Fruit fly (Drosophila melanogaster) whole organism, embryonic: Measurements from ENCODE around the gene Dora.
A peak's percentile ranks its signal among the peaks of the same experiment; 100 is the strongest.

Experiments used
- B-H2 ChIP-seq: fragments of 200-800 bp; sonication (Bioruptor generic); optimal IDR thresholded peaks from 2 replicates; lab custom pipeline; 2018; ENCODE audit warnings: missing biosample characterization, mild to moderate bottlenecking, missing genetic modification characterization
- Bgb ChIP-seq: fragments of 200-800 bp; sonication (Bioruptor generic); IDR thresholded peaks from 2 replicates; pipeline ENCODE4 v1.3.6; 2022; ENCODE audit warnings: missing biosample characterization, missing genetic modification characterization; ENCODE audit not compliant: partially characterized antibody
- CG11398 ChIP-seq: fragments of 200-800 bp; sonication (Bioruptor generic); optimal IDR thresholded peaks from 2 replicates; lab custom pipeline; 2016; ENCODE audit warnings: missing biosample characterization, missing genetic modification characterization
- CG11560 ChIP-seq: fragments of 200-800 bp; sonication (Bioruptor generic); IDR thresholded peaks from 3 replicates; pipeline ENCODE4 v1.3.6; 2022; ENCODE audit warnings: missing biosample characterization, missing genetic modification characterization
- CG13287 ChIP-seq: fragments of 200-800 bp; sonication (Bioruptor generic); IDR thresholded peaks from 2 replicates; pipeline ENCODE4 v1.3.6; 2022; ENCODE audit warnings: missing biosample characterization, missing genetic modification characterization; ENCODE audit not compliant: partially characterized antibody
- CG1602 ChIP-seq: fragments of 200-800 bp; sonication (Bioruptor generic); optimal IDR thresholded peaks from 3 replicates; lab custom pipeline; 2016; ENCODE audit warnings: missing biosample characterization, missing genetic modification characterization
- CG16863 ChIP-seq: fragments of 200-800 bp; sonication (Bioruptor generic); optimal IDR thresholded peaks from 3 replicates; lab custom pipeline; 2016; ENCODE audit warnings: missing biosample characterization, missing genetic modification characterization
- CG2116 ChIP-seq: fragments of 200-800 bp; sonication (Bioruptor generic); optimal IDR thresholded peaks from 3 replicates; lab custom pipeline; 2018; ENCODE audit warnings: missing biosample characterization, mild to moderate bottlenecking, missing genetic modification characterization
- CG2120 ChIP-seq: fragments of 200-800 bp; sonication (Bioruptor generic); optimal IDR thresholded peaks from 3 replicates; lab custom pipeline; 2016; ENCODE audit warnings: missing biosample characterization, missing genetic modification characterization
- CG2712 ChIP-seq: fragments of 200-800 bp; optimal IDR thresholded peaks from 3 replicates; lab custom pipeline; 2019; ENCODE audit warnings: missing biosample characterization, mild to moderate bottlenecking, missing genetic modification characterization, moderate library complexity
- CG30403 ChIP-seq: fragments of 200-800 bp; sonication (Bioruptor generic); optimal IDR thresholded peaks from 3 replicates; lab custom pipeline; 2016; ENCODE audit warnings: missing biosample characterization, missing genetic modification characterization
- CG6254 ChIP-seq: fragments of 200-800 bp; sonication (Bioruptor generic); optimal IDR thresholded peaks from 3 replicates; lab custom pipeline; 2017; ENCODE audit warnings: mild to moderate bottlenecking, missing biosample characterization, missing genetic modification reagents, missing genetic modification characterization
- CG6765 ChIP-seq: fragments of 200-800 bp; sonication (Bioruptor generic); optimal IDR thresholded peaks from 3 replicates; lab custom pipeline; 2017; ENCODE audit warnings: missing biosample characterization, mild to moderate bottlenecking, missing genetic modification characterization
- CG7357 ChIP-seq: fragments of 200-800 bp; sonication (Bioruptor generic); IDR thresholded peaks from 3 replicates; pipeline ENCODE4 v1.3.6; 2022; ENCODE audit warnings: missing biosample characterization, missing genetic modification characterization
- CG9932 ChIP-seq: fragments of 200-800 bp; sonication (Bioruptor generic); IDR thresholded peaks from 2 replicates; pipeline ENCODE4 v1.3.6; 2022; ENCODE audit warnings: missing biosample characterization, missing genetic modification characterization
- CoRest ChIP-seq: fragments of 200-800 bp; sonication (Bioruptor generic); optimal IDR thresholded peaks from 3 replicates; lab custom pipeline; 2018; ENCODE audit warnings: missing biosample characterization, mild to moderate bottlenecking, missing genetic modification characterization, moderate library complexity
- Deaf1 ChIP-seq: fragments of 200-800 bp; optimal IDR thresholded peaks from 3 replicates; lab custom pipeline; 2019; ENCODE audit warnings: missing biosample characterization, mild to moderate bottlenecking, missing genetic modification characterization, moderate library complexity
- Dp ChIP-seq: fragments of 200-800 bp; sonication (Bioruptor generic); optimal IDR thresholded peaks from 2 replicates; lab custom pipeline; 2018; ENCODE audit warnings: missing biosample characterization, mild to moderate bottlenecking, missing genetic modification characterization, moderate library complexity
- Ets97D ChIP-seq: fragments of 200-800 bp; sonication (Bioruptor generic); optimal IDR thresholded peaks from 3 replicates; lab custom pipeline; 2016; ENCODE audit warnings: missing biosample characterization, missing genetic modification characterization
- Hr51 ChIP-seq, 2 experiments: fragments of 200-800 bp; sonication (Bioruptor generic); optimal IDR thresholded peaks; 2 replicates in 1 of 2; 3 replicates in 1 of 2; lab custom pipeline; 2016 to 2018; ENCODE audit warnings: missing biosample characterization in 2 of 2, missing genetic modification characterization in 2 of 2, mild to moderate bottlenecking in 1 of 2, moderate library complexity in 1 of 2
- Kr ChIP-seq: fragments of 200-800 bp; sonication (Bioruptor generic); optimal IDR thresholded peaks from 2 replicates; lab custom pipeline; 2017; ENCODE audit warnings: missing biosample characterization, mild to moderate bottlenecking, missing genetic modification characterization
- MBD-R2 ChIP-seq: fragments of 200-800 bp; sonication (Bioruptor generic); IDR thresholded peaks from 2 replicates; pipeline ENCODE4 v1.3.6; 2022; ENCODE audit warnings: missing biosample characterization, missing genetic modification characterization
- MESR4 ChIP-seq: fragments of 200-800 bp; sonication (Bioruptor generic); optimal IDR thresholded peaks from 2 replicates; lab custom pipeline; 2018; ENCODE audit warnings: missing biosample characterization, mild to moderate bottlenecking, missing genetic modification characterization, moderate library complexity
- Med ChIP-seq: fragments of 200-800 bp; sonication (Bioruptor generic); peaks from one replicate; lab custom pipeline; 2016; ENCODE audit warnings: missing biosample characterization, missing genetic modification characterization, mild to moderate bottlenecking, inconsistent platforms, moderate library complexity
- Rfx ChIP-seq: fragments of 200-800 bp; sonication (Bioruptor generic); IDR thresholded peaks from 2 replicates; pipeline ENCODE4 v1.3.6; 2022; ENCODE audit warnings: missing biosample characterization, missing genetic modification characterization
- Scr ChIP-seq: fragments of 200-800 bp; sonication (Bioruptor generic); IDR thresholded peaks from 2 replicates; pipeline ENCODE4 v1.3.6; 2022; ENCODE audit warnings: missing biosample characterization, missing genetic modification characterization; ENCODE audit not compliant: partially characterized antibody
- Sry-β ChIP-seq: fragments of 200-800 bp; sonication (Bioruptor generic); optimal IDR thresholded peaks from 2 replicates; lab custom pipeline; 2018; ENCODE audit warnings: missing biosample characterization, mild to moderate bottlenecking, missing genetic modification characterization, moderate library complexity
- Ssrp ChIP-seq: fragments of 200-800 bp; sonication (Bioruptor generic); optimal IDR thresholded peaks from 2 replicates; lab custom pipeline; 2018; ENCODE audit warnings: missing biosample characterization, mild to moderate bottlenecking, missing genetic modification characterization, moderate library complexity
- amos ChIP-seq: fragments of 200-800 bp; sonication (Bioruptor generic); IDR thresholded peaks from 2 replicates; pipeline ENCODE4 v1.3.6; 2022; ENCODE audit warnings: missing biosample characterization, missing genetic modification characterization; ENCODE audit not compliant: partially characterized antibody
- ase ChIP-seq: fragments of 200-800 bp; sonication (Bioruptor generic); IDR thresholded peaks from 3 replicates; pipeline ENCODE4 v1.3.6; 2022; ENCODE audit warnings: missing biosample characterization, missing genetic modification characterization
- az2 ChIP-seq: fragments of 200-800 bp; sonication (Bioruptor generic); optimal IDR thresholded peaks from 3 replicates; lab custom pipeline; 2016; ENCODE audit warnings: missing biosample characterization, missing genetic modification characterization
- bsh ChIP-seq, 2 experiments: fragments of 200-800 bp; sonication (Bioruptor generic); optimal IDR thresholded peaks; 2 replicates each; lab custom pipeline; 2017 to 2018; ENCODE audit warnings: mild to moderate bottlenecking in 2 of 2, missing biosample characterization in 2 of 2, missing genetic modification characterization in 2 of 2, moderate library complexity in 1 of 2
- dmrt11E ChIP-seq: fragments of 200-800 bp; sonication (Bioruptor generic); optimal IDR thresholded peaks from 3 replicates; lab custom pipeline; 2018; ENCODE audit warnings: missing biosample characterization, mild to moderate bottlenecking, missing genetic modification characterization, moderate library complexity
- dmrt99B ChIP-seq: fragments of 200-800 bp; sonication (Bioruptor generic); optimal IDR thresholded peaks from 2 replicates; lab custom pipeline; 2018; ENCODE audit warnings: missing biosample characterization, mild to moderate bottlenecking, missing genetic modification characterization, moderate library complexity
- dpn ChIP-seq, 2 experiments: fragments of 200-800 bp; sonication (Bioruptor generic); optimal IDR thresholded peaks; 3 replicates each; lab custom pipeline; 2016; ENCODE audit warnings: missing biosample characterization in 2 of 2, missing genetic modification characterization in 2 of 2
- ewg ChIP-seq: fragments of 200-800 bp; sonication (Bioruptor generic); optimal IDR thresholded peaks from 3 replicates; lab custom pipeline; 2017; ENCODE audit warnings: mild to moderate bottlenecking, missing biosample characterization, missing genetic modification reagents, missing genetic modification characterization
- knrl ChIP-seq: fragments of 200-800 bp; sonication (Bioruptor generic); IDR thresholded peaks from 3 replicates; pipeline ENCODE4 v1.3.6; 2022; ENCODE audit warnings: missing biosample characterization, missing genetic modification characterization; ENCODE audit not compliant: partially characterized antibody
- mld ChIP-seq: fragments of 200-800 bp; sonication (Bioruptor generic); IDR thresholded peaks from 3 replicates; pipeline ENCODE4 v1.3.6; 2022; ENCODE audit warnings: missing biosample characterization, missing genetic modification characterization; ENCODE audit not compliant: partially characterized antibody
- onecut ChIP-seq: fragments of 200-800 bp; sonication (Bioruptor generic); IDR thresholded peaks from 2 replicates; pipeline ENCODE4 v1.3.6; 2022; ENCODE audit warnings: missing biosample characterization, missing genetic modification characterization
- pb ChIP-seq: fragments of 200-800 bp; sonication (Bioruptor generic); optimal IDR thresholded peaks from 3 replicates; lab custom pipeline; 2016; ENCODE audit warnings: missing biosample characterization, missing genetic modification characterization
- pho ChIP-seq: fragments of 200-800 bp; sonication (Bioruptor generic); optimal IDR thresholded peaks from 2 replicates; lab custom pipeline; 2016; ENCODE audit warnings: missing biosample characterization, missing genetic modification characterization
- row ChIP-seq: fragments of 200-800 bp; sonication (Bioruptor generic); IDR thresholded peaks from 3 replicates; pipeline ENCODE4 v1.3.6; 2022; ENCODE audit warnings: missing biosample characterization, missing genetic modification characterization
- salm ChIP-seq: fragments of 200-800 bp; sonication (Bioruptor generic); optimal IDR thresholded peaks from 2 replicates; lab custom pipeline; 2018; ENCODE audit warnings: missing biosample characterization, mild to moderate bottlenecking, missing genetic modification characterization
- sna ChIP-seq: fragments of 200-800 bp; sonication (Bioruptor generic); IDR thresholded peaks from 2 replicates; pipeline ENCODE4 v1.3.6; 2022; ENCODE audit warnings: missing biosample characterization, missing genetic modification characterization; ENCODE audit not compliant: partially characterized antibody
- sob ChIP-seq: fragments of 200-800 bp; sonication (Bioruptor generic); IDR thresholded peaks from 2 replicates; pipeline ENCODE4 v1.3.6; 2022; ENCODE audit warnings: missing biosample characterization, missing genetic modification characterization
- ssp ChIP-seq: fragments of 200-800 bp; sonication (Bioruptor generic); IDR thresholded peaks from 2 replicates; pipeline ENCODE4 v1.3.6; 2022; ENCODE audit warnings: missing biosample characterization, missing genetic modification characterization
- unc-4 ChIP-seq: fragments of 200-800 bp; sonication (Bioruptor generic); IDR thresholded peaks from 2 replicates; pipeline ENCODE4 v1.3.6; 2022; ENCODE audit warnings: missing biosample characterization, missing genetic modification characterization; ENCODE audit not compliant: partially characterized antibody
- vnd ChIP-seq: fragments of 200-800 bp; sonication (Bioruptor generic); IDR thresholded peaks from 3 replicates; pipeline ENCODE4 v1.3.6; 2022; ENCODE audit warnings: missing biosample characterization, missing genetic modification characterization; ENCODE audit not compliant: partially characterized antibody
- zen ChIP-seq: fragments of 200-800 bp; sonication (Bioruptor generic); optimal IDR thresholded peaks from 3 replicates; lab custom pipeline; 2018; ENCODE audit warnings: missing biosample characterization, mild to moderate bottlenecking, missing genetic modification characterization, moderate library complexity
- zfh1 ChIP-seq: fragments of 200-800 bp; sonication (Bioruptor generic); IDR thresholded peaks from 3 replicates; pipeline ENCODE4 v1.3.6; 2022; ENCODE audit warnings: missing biosample characterization, missing genetic modification characterization

Gene Dora

dm6 chrX:18857916-18858315 lies 5.8 kb upstream of the Dora start, which contains the start of gene Usp39 (continued):
- TF ChIP-seq CG11560 = peak; percentile 26; the same call in 1 of the 3 replicates
- no peak for TF ChIP-seq salm
- TF ChIP-seq MESR4 (GFP tag; lab: Kevin White, UChicago) = peak; percentile 26
- peak; percentile 46; the same call in 1 of the 2 replicates for TF ChIP-seq unc-4 (GFP tag; lab: Robert Waterston, UW)
- TF ChIP-seq Bgb (GFP tag; lab: Robert Waterston, UW) = peak; percentile 75
- TF ChIP-seq CG16863 (GFP tag; lab: Kevin White, UChicago) = no peak
- TF ChIP-seq Ssrp = peak; percentile 29
- TF ChIP-seq dmrt99B (tag; lab: Kevin White, UChicago) = no peak
- peak; percentile 57 for TF ChIP-seq CG2120
- peak; percentile 93 for TF ChIP-seq ssp (GFP tag; lab: Robert Waterston, UW)
- TF ChIP-seq vnd (GFP tag; lab: Robert Waterston, UW) = peak; percentile 52; the same call in 2 of the 3 replicates
- TF ChIP-seq sob (GFP tag; lab: Robert Waterston, UW) = peak; percentile 28; the same call in 1 of the 2 replicates
- TF ChIP-seq row (GFP tag; lab: Robert Waterston, UW) = peak; percentile 80
- peak; percentile 5 for TF ChIP-seq Dp (GFP tag; lab: Kevin White, UChicago)
- TF ChIP-seq knrl (GFP tag; lab: Robert Waterston, UW) = peak; percentile 53; the same call in 2 of the 3 replicates
- peak; percentile 31 for TF ChIP-seq az2 (GFP tag; lab: Kevin White, UChicago)
- no peak for TF ChIP-seq pho (GFP tag; lab: Kevin White, UChicago)
- TF ChIP-seq CG9932 (GFP tag; lab: Robert Waterston, UW) = peak; percentile 55
- no peak for TF ChIP-seq CG11398 (GFP tag; lab: Kevin White, UChicago)
- TF ChIP-seq CoRest (tag; lab: Kevin White, UChicago) = peak; percentile 46
- TF ChIP-seq zen = peak; percentile 27
- TF ChIP-seq amos (GFP tag; lab: Robert Waterston, UW) = peak; percentile 63
- peak; percentile 60; the same call in 2 of the 3 replicates for TF ChIP-seq mld
- TF ChIP-seq Scr (GFP tag; lab: Robert Waterston, UW) = peak; percentile 56
- TF ChIP-seq bsh (GFP tag; optimal IDR thresholded peaks at IDR 0.05; lab: Kevin White, UChicago) = peak in 1 of 2 experiments; percentile 33
- TF ChIP-seq MBD-R2 (GFP tag; lab: Robert Waterston, UW) = peak; percentile 78
- TF ChIP-seq CG1602 (GFP tag; lab: Kevin White, UChicago) = peak; percentile 18
- TF ChIP-seq dpn (GFP tag; optimal IDR thresholded peaks at IDR 0.05; lab: Kevin White, UChicago) = peak in 1 of 2 experiments; percentile 2
- peak; percentile 32 for TF ChIP-seq CG2712 (tag; lab: Kevin White, UChicago)
- peak; percentile 53 for TF ChIP-seq CG2116
- peak in 1 of 2 experiments; percentile 38 for TF ChIP-seq Hr51 (GFP tag; optimal IDR thresholded peaks at IDR 0.05; lab: Kevin White, UChicago)
- TF ChIP-seq CG30403 = peak; percentile 50
- peak; percentile 26 for TF ChIP-seq dmrt11E
- no peak for TF ChIP-seq B-H2 (GFP tag; lab: Kevin White, UChicago)
- TF ChIP-seq Rfx = peak; percentile 57
- TF ChIP-seq, all 482 proteins: peak for 92

- no peak for TF ChIP-seq ase (GFP tag; lab: Robert Waterston, UW)
- no peak for TF ChIP-seq Ets97D (GFP tag; lab: Kevin White, UChicago)
- TF ChIP-seq sna = no peak
- TF ChIP-seq pb (GFP tag; lab: Kevin White, UChicago) = no peak
- 0 out of 2 replicates have a peak, but pooled peaks have one; percentile 17 for TF ChIP-seq MBD-R2 (GFP tag; lab: Robert Waterston, UW)
- no peak for TF ChIP-seq CG6254 (GFP tag; lab: Kevin White, UChicago)
- TF ChIP-seq Deaf1 (tag; lab: Kevin White, UChicago) = peak; percentile 74
- no peak for TF ChIP-seq zfh1
- TF ChIP-seq Sry-β (GFP tag; lab: Kevin White, UChicago) = no peak
- no peak for TF ChIP-seq CG13287 (GFP tag; lab: Robert Waterston, UW)
- TF ChIP-seq Hr51 (GFP tag; optimal IDR thresholded peaks at IDR 0.05; lab: Kevin White, UChicago) = peak in 1 of 2 experiments; percentile 22
- TF ChIP-seq ewg = peak; percentile 82
- TF ChIP-seq onecut = peak; percentile 95
- no peak for TF ChIP-seq Kr (GFP tag; lab: Kevin White, UChicago)
- no peak for TF ChIP-seq CG7357 (GFP tag; lab: Robert Waterston, UW)
- TF ChIP-seq CG6765 (GFP tag; lab: Kevin White, UChicago) = no peak
- TF ChIP-seq Med = peak; percentile 9
These were observed 3.7 kb upstream of the Dora start, which contains the start of gene CG32544 for dm6 chrX:18860074-18860473. Gene CG32544 (plus strand): TSS chrX:18860284.
